Worm (Caenorhabditis elegans) whole organism, young adult: ENCODE measurements around the gene C03B1.13.

Source experiments
- B0019.2 ChIP-seq: fragments of 200-800 bp; sonication (Bioruptor generic); conservative IDR thresholded peaks from 2 replicates; pipeline ENCODE4 v1.3.6; 2022; ENCODE audit warnings: missing genetic modification reagents, missing genetic modification characterization, missing compliant biosample characterization
- D2030.7 ChIP-seq: fragments of 200-800 bp; sonication (Bioruptor generic); IDR thresholded peaks from 2 replicates; pipeline ENCODE4 v1.3.6; 2022; ENCODE audit warnings: missing genetic modification reagents, missing genetic modification characterization, missing compliant biosample characterization
- F23B12.7 ChIP-seq: sonication (generic microtip); optimal IDR thresholded peaks from 2 replicates; lab custom pipeline; 2017; ENCODE audit warnings: missing genetic modification characterization, mild to moderate bottlenecking, missing compliant biosample characterization, antibody characterized with exemption, moderate library complexity; ENCODE audit not compliant: insufficient read depth
- F33H1.4 ChIP-seq: fragments of 200-800 bp; sonication (Bioruptor generic); IDR thresholded peaks from 2 replicates; pipeline ENCODE4 v1.3.6; 2022; ENCODE audit warnings: missing genetic modification reagents, missing genetic modification characterization, missing compliant biosample characterization
- F37B4.10 ChIP-seq: fragments of 200-800 bp; sonication (Bioruptor generic); IDR thresholded peaks from 2 replicates; pipeline ENCODE4 v1.3.6; 2022; ENCODE audit warnings: missing genetic modification characterization, missing compliant biosample characterization
- F39B2.1 ChIP-seq: fragments of 200-800 bp; sonication (Bioruptor generic); IDR thresholded peaks from 2 replicates; pipeline ENCODE4 v1.3.6; 2022; ENCODE audit warnings: missing genetic modification reagents, missing genetic modification characterization, missing compliant biosample characterization
- F52B5.7 ChIP-seq: sonication (generic microtip); optimal IDR thresholded peaks from 2 replicates; lab custom pipeline; 2016; ENCODE audit warnings: mild to moderate bottlenecking, missing genetic modification characterization, missing compliant biosample characterization
- F57A8.1 ChIP-seq: fragments of 200-800 bp; sonication (Bioruptor generic); optimal IDR thresholded peaks from 2 replicates; lab custom pipeline; 2018; ENCODE audit warnings: mild to moderate bottlenecking, missing genetic modification characterization, moderate library complexity, missing compliant biosample characterization
- F57C9.4 ChIP-seq: sonication (generic microtip); optimal IDR thresholded peaks from 2 replicates; lab custom pipeline; 2017; ENCODE audit warnings: mild to moderate bottlenecking, missing genetic modification characterization, missing compliant biosample characterization
- K11D2.4 ChIP-seq: fragments of 200-800 bp; sonication (Bioruptor generic); IDR thresholded peaks from 2 replicates; pipeline ENCODE4 v1.3.6; 2022; ENCODE audit warnings: missing genetic modification reagents, missing genetic modification characterization, missing compliant biosample characterization
- K12H6.12 ChIP-seq: fragments of 200-800 bp; sonication (Bioruptor generic); optimal IDR thresholded peaks from 2 replicates; lab custom pipeline; 2018; ENCODE audit warnings: mild to moderate bottlenecking, missing genetic modification characterization, missing compliant biosample characterization
- T07F8.4 ChIP-seq: sonication (generic microtip); optimal IDR thresholded peaks from 2 replicates; lab custom pipeline; 2016; ENCODE audit warnings: mild to moderate bottlenecking, missing genetic modification characterization, moderate library complexity, missing compliant biosample characterization
- Y53F4B.3 ChIP-seq: fragments of 200-800 bp; sonication (Bioruptor generic); IDR thresholded peaks from 2 replicates; pipeline ENCODE4 v1.3.6; 2022; ENCODE audit warnings: missing genetic modification reagents, missing genetic modification characterization, missing compliant biosample characterization
- Y53G8AR.9 ChIP-seq: fragments of 200-800 bp; sonication (Bioruptor generic); conservative IDR thresholded peaks from 2 replicates; pipeline ENCODE4 v1.3.6; 2022; ENCODE audit warnings: missing genetic modification reagents, missing genetic modification characterization, missing compliant biosample characterization
- Y67H2A.10 ChIP-seq: fragments of 200-800 bp; sonication (Bioruptor generic); conservative IDR thresholded peaks from 2 replicates; pipeline ENCODE4 v1.3.6; 2022; ENCODE audit warnings: missing genetic modification reagents, missing genetic modification characterization, missing compliant biosample characterization
- akir-1 ChIP-seq: fragments of 200-800 bp; sonication (Bioruptor generic); optimal IDR thresholded peaks from 2 replicates; lab custom pipeline; 2018; ENCODE audit warnings: mild to moderate bottlenecking, missing genetic modification characterization, moderate library complexity, missing compliant biosample characterization
- attf-3 ChIP-seq: fragments of 200-800 bp; sonication (Bioruptor generic); conservative IDR thresholded peaks from 2 replicates; pipeline ENCODE4 v1.3.6; 2022; ENCODE audit warnings: missing genetic modification reagents, missing genetic modification characterization, missing compliant biosample characterization
- bed-2 ChIP-seq: fragments of 200-800 bp; sonication (Bioruptor generic); IDR thresholded peaks from 2 replicates; pipeline ENCODE4 v1.3.6; 2022; ENCODE audit warnings: missing genetic modification reagents, missing genetic modification characterization, missing compliant biosample characterization
- cebp-1 ChIP-seq, 2 experiments: fragments of 200-800 bp in 1 of 2; sonication (Bioruptor generic) in 1 of 2; sonication (generic microtip) in 1 of 2; IDR thresholded peaks in 1 of 2; optimal IDR thresholded peaks in 1 of 2; 2 replicates each; pipeline versions ENCODE4 v1.3.6 to Lab custom; 2017 to 2022; ENCODE audit warnings: missing compliant biosample characterization in 2 of 2, missing genetic modification characterization in 2 of 2, mild to moderate bottlenecking in 1 of 2, missing genetic modification reagents in 1 of 2, moderate library complexity in 1 of 2
- ceh-58 ChIP-seq: fragments of 200-800 bp; sonication (Bioruptor generic); IDR thresholded peaks from 2 replicates; pipeline ENCODE4 v1.3.6; 2022; ENCODE audit warnings: missing genetic modification characterization, missing compliant biosample characterization
- ceh-79 ChIP-seq: sonication (generic microtip); optimal IDR thresholded peaks from 2 replicates; lab custom pipeline; 2017; ENCODE audit warnings: mild to moderate bottlenecking, missing genetic modification characterization, missing compliant biosample characterization
- hlh-12 ChIP-seq: sonication (generic microtip); optimal IDR thresholded peaks from 2 replicates; lab custom pipeline; 2016; ENCODE audit warnings: missing genetic modification characterization, missing compliant biosample characterization
- let-607 ChIP-seq, 2 experiments: fragments of 200-800 bp in 1 of 2; sonication (Bioruptor generic) in 1 of 2; sonication (generic microtip) in 1 of 2; optimal IDR thresholded peaks; 2 replicates each; lab custom pipeline; 2016 to 2018; ENCODE audit warnings: mild to moderate bottlenecking in 2 of 2, missing compliant biosample characterization in 2 of 2, missing genetic modification characterization in 2 of 2, moderate library complexity in 2 of 2, missing genotype in 1 of 2
- madf-8 ChIP-seq: fragments of 200-800 bp; sonication (Bioruptor generic); conservative IDR thresholded peaks from 2 replicates; pipeline ENCODE4 v1.3.6; 2022; ENCODE audit warnings: missing genetic modification reagents, missing genetic modification characterization, missing compliant biosample characterization
- mcd-1 ChIP-seq: fragments of 200-800 bp; sonication (Bioruptor generic); IDR thresholded peaks from 2 replicates; pipeline ENCODE4 v1.3.6; 2022; ENCODE audit warnings: missing genetic modification reagents, missing genetic modification characterization, missing compliant biosample characterization
- mel-28 ChIP-seq: sonication (generic microtip); optimal IDR thresholded peaks from 2 replicates; lab custom pipeline; 2016; ENCODE audit warnings: borderline replicate concordance, mild to moderate bottlenecking, missing genetic modification characterization, missing compliant biosample characterization
- rcor-1 ChIP-seq: fragments of 200-800 bp; sonication (Bioruptor generic); IDR thresholded peaks from 2 replicates; pipeline ENCODE4 v1.3.6; 2022; ENCODE audit warnings: missing genetic modification reagents, missing genetic modification characterization, missing compliant biosample characterization
- repo-1 ChIP-seq: sonication (generic microtip); optimal IDR thresholded peaks from 2 replicates; lab custom pipeline; 2017; ENCODE audit warnings: mild to moderate bottlenecking, missing genetic modification characterization, missing compliant biosample characterization
- rpc-1 ChIP-seq, 2 experiments: fragments of 150-350 bp in 1 of 2; sonication (generic microtip) in 1 of 2; optimal IDR thresholded peaks; 2 replicates each; lab custom pipeline; 2014 to 2018; ENCODE audit warnings: missing biosample characterization in 1 of 2, missing genetic modification characterization in 1 of 2, missing genetic modification reagents in 1 of 2, missing genotype in 1 of 2
- somi-1 ChIP-seq: fragments of 200-800 bp; sonication (Bioruptor generic); optimal IDR thresholded peaks from 2 replicates; lab custom pipeline; 2018; ENCODE audit warnings: mild to moderate bottlenecking, missing genetic modification characterization, missing compliant biosample characterization
- tbx-9 ChIP-seq: sonication (generic microtip); optimal IDR thresholded peaks from 2 replicates; lab custom pipeline; 2016; ENCODE audit warnings: borderline replicate concordance, missing genetic modification characterization, inconsistent platforms, missing compliant biosample characterization
- unc-62 ChIP-seq: fragments of 150-350 bp; optimal IDR thresholded peaks from 2 replicates; lab custom pipeline; 2014; ENCODE audit warnings: missing biosample characterization, missing genetic modification reagents, missing genetic modification characterization
- zim-3 ChIP-seq: sonication (generic microtip); optimal IDR thresholded peaks from 2 replicates; lab custom pipeline; 2017; ENCODE audit warnings: mild to moderate bottlenecking, missing genetic modification characterization, moderate library complexity, missing compliant biosample characterization
- ztf-26 ChIP-seq: sonication (generic microtip); optimal IDR thresholded peaks from 2 replicates; lab custom pipeline; 2017; ENCODE audit warnings: missing genetic modification characterization, missing compliant biosample characterization

C03B1.13 gene

ce11 chrX:6371192-6372116 is 33.6 kb upstream of the C03B1.13 start (continued):
- TF ChIP-seq attf-3 (GFP tag; lab: Robert Waterston, UW) (no peak), ceh-79 (tag; lab: Kevin White, UChicago) (peak; percentile 63), F39B2.1 (GFP tag; lab: Robert Waterston, UW) (no peak), F52B5.7 (tag; lab: Kevin White, UChicago) (no peak), K11D2.4 (GFP tag; lab: Robert Waterston, UW) (0 out of 2 replicates have a peak, but pooled peaks have one; percentile 26), F23B12.7 (tag; lab: Kevin White, UChicago) (peak; percentile 85), ztf-26 (tag; lab: Kevin White, UChicago) (peak; percentile 57), F57C9.4 (tag; lab: Kevin White, UChicago) (no peak), cebp-1 (GFP tag; IDR thresholded peaks at IDR 0.05; lab: Robert Waterston, UW) (no peak), cebp-1 (tag; optimal IDR thresholded peaks at IDR 0.05; lab: Kevin White, UChicago) (no peak), tbx-9 (peak; percentile 13), K12H6.12 (peak; percentile 47), madf-8 (GFP tag; lab: Robert Waterston, UW) (no peak), F57A8.1 (GFP tag; lab: Kevin White, UChicago) (no peak), mel-28 (tag; lab: Kevin White, UChicago) (no peak), D2030.7 (GFP tag; lab: Robert Waterston, UW) (peak; percentile 66), repo-1 (tag; lab: Kevin White, UChicago) (peak; percentile 56), B0019.2 (GFP tag; lab: Robert Waterston, UW) (no peak), bed-2 (GFP tag; lab: Robert Waterston, UW) (no peak), zim-3 (tag; lab: Kevin White, UChicago) (peak; percentile 69), F37B4.10 (GFP tag; lab: Robert Waterston, UW) (no peak), rcor-1 (GFP tag; lab: Robert Waterston, UW) (peak; percentile 53), F33H1.4 (GFP tag; lab: Robert Waterston, UW) (no peak), Y67H2A.10 (GFP tag; lab: Robert Waterston, UW) (no peak), mcd-1 (GFP tag; lab: Robert Waterston, UW) (no peak), T07F8.4 (peak; percentile 61), unc-62 (GFP tag; lab: Kevin White, UChicago) (no peak), akir-1 (GFP tag; lab: Kevin White, UChicago) (peak; percentile 9), somi-1 (GFP tag; lab: Kevin White, UChicago) (peak; percentile 58), Y53F4B.3 (GFP tag; lab: Robert Waterston, UW) (no peak), ceh-58 (0 out of 2 replicates have a peak, but pooled peaks have one; percentile 84), rpc-1 (optimal IDR thresholded peaks at IDR 0.05; lab: Kevin White, UChicago) (peak; percentile 89), rpc-1 (tag; optimal IDR thresholded peaks at IDR 0.05; lab: Kevin White, UChicago) (peak; percentile 95), hlh-12 (tag; lab: Kevin White, UChicago) (peak; percentile 41)

ce11 chrX:6369717-6370116 is 31.9 kb upstream of the C03B1.13 start, which contains the start of gene C03B1.2:
C03B1.2 (plus strand) TSS chrX:6370017.
- no peak for TF ChIP-seq let-607 (tag; optimal IDR thresholded peaks at IDR 0.05; lab: Kevin White, UChicago)
- TF ChIP-seq Y53G8AR.9 (GFP tag; lab: Robert Waterston, UW) = no peak
